Worm (Caenorhabditis elegans): Measurements from ENCODE around the gene col-113.

The col-113 gene

ce11 chrIV:7152409-7152808, at the start of gene col-113:
TSS of gene col-113 (minus strand) at chrIV:7152509.
- TF ChIP-seq nhr-76 (tag; optimal IDR thresholded peaks at IDR 0.05) (no peak), mml-1 (tag; optimal IDR thresholded peaks at IDR 0.05) (no peak), nhr-67 (tag; optimal IDR thresholded peaks at IDR 0.05) (no peak), nhr-237 (tag; optimal IDR thresholded peaks at IDR 0.05) (no peak), ceh-82 (tag; optimal IDR thresholded peaks at IDR 0.05) (no peak), fos-1 (tag; optimal IDR thresholded peaks at IDR 0.05) (no peak), nhr-11 (tag; optimal IDR thresholded peaks at IDR 0.05) (no peak), egl-27 (tag; optimal IDR thresholded peaks at IDR 0.05) (no peak), pha-4 (tag; optimal IDR thresholded peaks at IDR 0.05) (no peak), sea-2 (GFP tag; optimal IDR thresholded peaks at IDR 0.05) (no peak), nhr-25 (tag; optimal IDR thresholded peaks at IDR 0.05) (no peak), nhr-23 (tag; optimal IDR thresholded peaks at IDR 0.05) (no peak), ZK546.5 (tag; optimal IDR thresholded peaks at IDR 0.05) (no peak), skn-1 (tag; optimal IDR thresholded peaks at IDR 0.05) (no peak), snpc-4 (tag; optimal IDR thresholded peaks at IDR 0.05) (no peak)

ce11 chrIV:7196853-7197252, 44.5 kb upstream of the col-113 start, which contains the start of gene unc-8:
TSS of gene unc-8 (plus strand) at chrIV:7197153.
- TF ChIP-seq egl-5 (tag; optimal IDR thresholded peaks at IDR 0.05) (no peak), nhr-43 (tag; optimal IDR thresholded peaks at IDR 0.05; ENCODE audit: poor library complexity, severe bottlenecking) (no peak), unc-62 (GFP tag; optimal IDR thresholded peaks at IDR 0.05) (no peak), lsy-12 (tag; optimal IDR thresholded peaks at IDR 0.05) (no peak), ceh-82 (tag; optimal IDR thresholded peaks at IDR 0.05) (no peak), pha-4 (tag; optimal IDR thresholded peaks at IDR 0.05) (no peak), nhr-77 (tag; optimal IDR thresholded peaks at IDR 0.05) (no peak), tbx-2 (tag; optimal IDR thresholded peaks at IDR 0.05) (no peak), nhr-11 (tag; optimal IDR thresholded peaks at IDR 0.05) (no peak), aly-2 (tag; optimal IDR thresholded peaks at IDR 0.05) (no peak), lin-39 (tag; optimal IDR thresholded peaks at IDR 0.05) (no peak), skn-1 (tag; optimal IDR thresholded peaks at IDR 0.05) (no peak), ama-1 (optimal IDR thresholded peaks at IDR 0.05) (no peak), eor-1 (tag; optimal IDR thresholded peaks at IDR 0.05) (no peak), ztf-4 (tag; optimal IDR thresholded peaks at IDR 0.05) (no peak), nhr-67 (tag; optimal IDR thresholded peaks at IDR 0.05) (no peak)

- TF ChIP-seq ceh-28 (tag; optimal IDR thresholded peaks at IDR 0.05) = no peak
- no peak for TF ChIP-seq pha-4 (tag; optimal IDR thresholded peaks at IDR 0.05)
- no peak for TF ChIP-seq ztf-4 (tag; optimal IDR thresholded peaks at IDR 0.05)
- no peak for TF ChIP-seq nhr-12 (tag; optimal IDR thresholded peaks at IDR 0.05)
- no peak for TF ChIP-seq fkh-10 (GFP tag; optimal IDR thresholded peaks at IDR 0.05)
- TF ChIP-seq nhr-28 (tag; optimal IDR thresholded peaks at IDR 0.05) = no peak
These were observed 43.4 kb upstream of the col-113 start, which contains the start of gene best-16 for ce11 chrIV:7195734-7196133. TSS of gene best-16 (minus strand) at chrIV:7195834.

ce11 chrIV:7191745-7192144, 39.4 kb upstream of the col-113 start, which contains the start of gene R13A1.5:
TSS of gene R13A1.5 (minus strand) at chrIV:7191845.
- TF ChIP-seq hmg-11 (tag; optimal IDR thresholded peaks at IDR 0.05) = no peak
- TF ChIP-seq aly-2 (tag; optimal IDR thresholded peaks at IDR 0.05) = no peak
- no peak for TF ChIP-seq fkh-10 (GFP tag; optimal IDR thresholded peaks at IDR 0.05)
- no peak for TF ChIP-seq daf-12 (tag; optimal IDR thresholded peaks at IDR 0.05)
- no peak for TF ChIP-seq ceh-16 (tag; optimal IDR thresholded peaks at IDR 0.05)
- no peak for TF ChIP-seq nhr-43 (tag; optimal IDR thresholded peaks at IDR 0.05; ENCODE audit: poor library complexity, severe bottlenecking)
- no peak for TF ChIP-seq pqm-1 (tag; optimal IDR thresholded peaks at IDR 0.05)
- no peak for TF ChIP-seq pha-4 (tag; optimal IDR thresholded peaks at IDR 0.05)
- TF ChIP-seq nhr-77 (tag; optimal IDR thresholded peaks at IDR 0.05) = no peak
- no peak for TF ChIP-seq unc-39 (tag; optimal IDR thresholded peaks at IDR 0.05)
- no peak for TF ChIP-seq nhr-25 (tag; optimal IDR thresholded peaks at IDR 0.05)
- no peak for TF ChIP-seq unc-62 (GFP tag; optimal IDR thresholded peaks at IDR 0.05)
- no peak for TF ChIP-seq egl-27 (tag; optimal IDR thresholded peaks at IDR 0.05)
- no peak for TF ChIP-seq nhr-28 (tag; optimal IDR thresholded peaks at IDR 0.05)
- no peak for TF ChIP-seq elt-2 (tag; optimal IDR thresholded peaks at IDR 0.05)
- no peak for TF ChIP-seq skn-1 (tag; optimal IDR thresholded peaks at IDR 0.05)
- TF ChIP-seq mdl-1 (tag; optimal IDR thresholded peaks at IDR 0.05) = no peak
